Fruit fly (Drosophila melanogaster): ENCODE data around the gene apolpp.

- no peak for TF ChIP-seq Eip78C (GFP tag)
- no peak for TF ChIP-seq CG10669 (GFP tag; optimal IDR thresholded peaks at IDR 0.05)
- no peak for TF ChIP-seq CG6163 (GFP tag; IDR thresholded peaks at IDR 0.05)
- no peak for TF ChIP-seq CG8319 (GFP tag; optimal IDR thresholded peaks at IDR 0.05)
These were observed 10.3 kb upstream of the apolpp start for dm6 chr4:1050422-1050821.

Data from whole organism, prepupa.